Fruit fly (Drosophila melanogaster): ENCODE data around the gene CG16781.
A peak's percentile ranks its signal among the peaks of the same experiment; 100 is the strongest.

CG16781 gene

DNA sequence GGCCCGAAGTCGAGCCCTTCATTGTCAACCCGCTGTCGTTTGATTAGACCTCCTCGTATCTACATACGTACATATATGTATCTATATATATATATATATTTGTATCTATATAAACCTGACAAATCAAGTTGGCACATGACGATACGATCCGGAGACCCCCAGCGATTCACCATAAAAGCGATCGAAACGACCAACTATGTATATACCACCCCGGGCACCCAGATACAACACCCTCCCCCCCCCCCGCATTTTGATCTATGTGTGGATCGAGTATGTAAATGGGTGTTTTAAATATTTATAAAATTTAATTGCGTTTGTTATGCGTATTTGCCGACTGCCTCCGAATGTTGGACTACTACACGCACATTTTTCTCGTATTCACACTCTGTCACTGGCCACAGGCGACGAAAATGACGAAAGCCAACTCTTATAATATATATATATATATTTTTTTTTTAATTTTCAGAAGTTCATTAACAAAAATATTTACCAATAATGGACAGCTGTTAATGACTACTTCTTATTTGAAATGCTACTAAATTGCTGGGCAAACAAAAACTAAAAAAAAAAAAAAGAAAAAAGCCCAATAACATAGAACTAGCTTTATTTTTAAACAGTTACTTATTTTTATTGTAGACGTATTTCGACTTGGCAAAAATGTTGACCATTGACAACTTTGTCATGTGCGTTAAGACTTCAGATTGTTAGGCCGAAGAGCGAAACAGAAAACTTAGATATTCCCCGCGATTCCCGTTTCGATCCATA is 49.7 kb downstream of the CG16781 start (continued):
- TF ChIP-seq slbo (GFP tag; IDR thresholded peaks at IDR 0.05) (peak; percentile 68), NFAT (GFP tag; IDR thresholded peaks at IDR 0.05) (peak; percentile 7; the same call in 1 of the 2 replicates), her (GFP tag; optimal IDR thresholded peaks at IDR 0.05) (no peak), CG18011 (GFP tag; optimal IDR thresholded peaks at IDR 0.05) (no peak), Meics (GFP tag; optimal IDR thresholded peaks at IDR 0.05) (peak; percentile 83), Mes4 (GFP tag; optimal IDR thresholded peaks at IDR 0.05) (no peak), sc (optimal IDR thresholded peaks at IDR 0.05) (no peak), sc (GFP tag; optimal IDR thresholded peaks at IDR 0.05) (peak; percentile 39), CG13624 (GFP tag; optimal IDR thresholded peaks at IDR 0.05) (no peak), Antp (GFP tag; optimal IDR thresholded peaks at IDR 0.05) (peak; percentile 36), CG6254 (GFP tag; optimal IDR thresholded peaks at IDR 0.05) (peak; percentile 40), fd3F (GFP tag; optimal IDR thresholded peaks at IDR 0.05) (peak; percentile 62), hbn (GFP tag; IDR thresholded peaks at IDR 0.05; ENCODE audit: partially characterized antibody) (no peak), CG15601 (tag; optimal IDR thresholded peaks at IDR 0.05) (peak; percentile 62), lola (GFP tag; optimal IDR thresholded peaks at IDR 0.05) (peak in 1 of 3 experiments; percentile 52), Taf1 (GFP tag; IDR thresholded peaks at IDR 0.05) (peak; percentile 31; the same call in 1 of the 2 replicates), C15 (GFP tag; IDR thresholded peaks at IDR 0.05) (no peak), sug (tag; optimal IDR thresholded peaks at IDR 0.05) (peak; percentile 96), CG12942 (GFP tag; optimal IDR thresholded peaks at IDR 0.05) (no peak), ERR (GFP tag; optimal IDR thresholded peaks at IDR 0.05) (no peak), chinmo (GFP tag; IDR thresholded peaks at IDR 0.05; ENCODE audit: partially characterized antibody) (0 out of 4 replicates have a peak, but pooled peaks have one; percentile 40), Atf-2 (GFP tag; optimal IDR thresholded peaks at IDR 0.05) (no peak), row (GFP tag; IDR thresholded peaks at IDR 0.05) (peak; percentile 75), Xrp1 (GFP tag; IDR thresholded peaks at IDR 0.05) (peak; percentile 70), btn (GFP tag; optimal IDR thresholded peaks at IDR 0.05) (no peak), wor (GFP tag; IDR thresholded peaks at IDR 0.05) (0 out of 2 replicates have a peak, but pooled peaks have one; percentile 25), Oaz (GFP tag; IDR thresholded peaks at IDR 0.05) (no peak), CG12391 (tag; optimal IDR thresholded peaks at IDR 0.05) (peak; percentile 74), CG18619 (GFP tag; optimal IDR thresholded peaks at IDR 0.05) (peak; percentile 66), so (GFP tag; IDR thresholded peaks at IDR 0.05) (no peak; the same call in 2 of the 3 replicates), disco-r (GFP tag; optimal IDR thresholded peaks at IDR 0.05) (no peak), CG11723 (GFP tag; optimal IDR thresholded peaks at IDR 0.05) (peak; percentile 45), Dp (GFP tag; optimal IDR thresholded peaks at IDR 0.05) (no peak), en (GFP tag; optimal IDR thresholded peaks at IDR 0.05) (no peak), CG5245 (GFP tag; optimal IDR thresholded peaks at IDR 0.05) (no peak), slou (GFP tag; optimal IDR thresholded peaks at IDR 0.05) (no peak), sisA (GFP tag; IDR thresholded peaks at IDR 0.05) (peak; percentile 51), ab (GFP tag; optimal IDR thresholded peaks at IDR 0.05) (no peak), fd102C (GFP tag; optimal IDR thresholded peaks at IDR 0.05) (no peak), dpn (GFP tag; optimal IDR thresholded peaks at IDR 0.05) (peak; percentile 24 to 47), CG15514 (GFP tag; optimal IDR thresholded peaks at IDR 0.05) (peak; percentile 35), fd64A (GFP tag; optimal IDR thresholded peaks at IDR 0.05) (no peak), CG14441 (GFP tag; IDR thresholded peaks at IDR 0.05) (peak; percentile 33; the same call in 1 of the 2 replicates), CG3163 (GFP tag; optimal IDR thresholded peaks at IDR 0.05) (no peak), peb (GFP tag; IDR thresholded peaks at IDR 0.05) (no peak), CG17359 (tag; optimal IDR thresholded peaks at IDR 0.05) (peak; percentile 81), cg (GFP tag; optimal IDR thresholded peaks at IDR 0.05) (no peak), tgo (GFP tag; IDR thresholded peaks at IDR 0.05) (peak; percentile 65), vnd (GFP tag; IDR thresholded peaks at IDR 0.05; ENCODE audit: partially characterized antibody) (no peak)
